Fruit fly (Drosophila melanogaster): ENCODE results near the gene CG42835.

DNA sequence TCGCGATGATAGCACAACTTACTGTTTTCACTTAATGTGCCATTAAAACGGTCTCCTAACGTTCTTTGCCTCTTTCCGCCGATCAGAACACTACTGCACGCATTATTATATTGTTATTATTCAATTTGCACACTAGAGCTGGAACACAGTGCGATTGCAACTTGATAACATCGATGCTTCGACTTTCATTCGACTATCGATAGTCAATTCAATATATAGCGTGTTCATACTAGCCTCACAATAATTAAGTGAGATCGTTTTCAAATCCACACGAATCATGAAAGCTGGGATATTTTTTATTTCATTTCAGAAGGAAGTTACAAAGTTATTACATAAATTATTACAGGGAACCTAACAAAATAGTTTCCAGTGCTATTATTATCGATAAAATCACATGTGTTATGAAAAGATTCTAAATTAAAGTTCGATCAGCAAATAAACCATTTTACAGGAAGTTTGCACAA lies 19.1 kb upstream of the CG42835 start:
- no peak for TF ChIP-seq Abd-B (GFP tag; optimal IDR thresholded peaks at IDR 0.05)
- TF ChIP-seq CrebA (GFP tag; optimal IDR thresholded peaks at IDR 0.05; ENCODE audit: borderline replicate concordance): no peak
- TF ChIP-seq h (GFP tag; optimal IDR thresholded peaks at IDR 0.05): peak; percentile 32
